Worm (Caenorhabditis elegans): ENCODE data around the gene K08F9.1.

Gene K08F9.1

ce11 chrV:15094749-15095148, 48.4 kb downstream of the K08F9.1 start, which contains the start of gene srx-78:
Gene srx-78 (plus strand): TSS chrV:15095049.
- TF ChIP-seq mbf-1 (tag; optimal IDR thresholded peaks at IDR 0.05): no peak
- TF ChIP-seq nhr-129 (tag; optimal IDR thresholded peaks at IDR 0.05): no peak
- no peak for TF ChIP-seq nhr-25 (tag; optimal IDR thresholded peaks at IDR 0.05)
- TF ChIP-seq zag-1 (tag; optimal IDR thresholded peaks at IDR 0.05): no peak
- TF ChIP-seq Y55F3AM.14 (GFP tag; optimal IDR thresholded peaks at IDR 0.05): no peak
- TF ChIP-seq nhr-21 (tag; optimal IDR thresholded peaks at IDR 0.05): no peak
- TF ChIP-seq elt-1 (tag; optimal IDR thresholded peaks at IDR 0.05): no peak
- TF ChIP-seq nhr-77 (tag; optimal IDR thresholded peaks at IDR 0.05): no peak
- TF ChIP-seq nhr-11 (tag; optimal IDR thresholded peaks at IDR 0.05): no peak
- no peak for TF ChIP-seq mdl-1 (tag; optimal IDR thresholded peaks at IDR 0.05)
- no peak for TF ChIP-seq snpc-4 (tag; optimal IDR thresholded peaks at IDR 0.05)
- no peak for TF ChIP-seq egl-27 (tag; optimal IDR thresholded peaks at IDR 0.05)
- no peak for TF ChIP-seq fos-1 (tag; optimal IDR thresholded peaks at IDR 0.05)
- no peak for TF ChIP-seq gmeb-1 (tag; optimal IDR thresholded peaks at IDR 0.05)

ce11 chrV:15092666-15093065, 50.5 kb downstream of the K08F9.1 start, which contains the start of gene txt-12:
Gene txt-12 (plus strand): TSS chrV:15092966.
- no peak for TF ChIP-seq egl-27 (tag; optimal IDR thresholded peaks at IDR 0.05)
- no peak for TF ChIP-seq F13H6.1 (tag; optimal IDR thresholded peaks at IDR 0.05)
- no peak for TF ChIP-seq ztf-11 (tag; optimal IDR thresholded peaks at IDR 0.05)
- no peak for TF ChIP-seq unc-55 (GFP tag; optimal IDR thresholded peaks at IDR 0.05)
- no peak for TF ChIP-seq ceh-82 (tag; optimal IDR thresholded peaks at IDR 0.05)
- no peak for TF ChIP-seq ZK546.5 (tag; optimal IDR thresholded peaks at IDR 0.05)
- no peak for TF ChIP-seq nhr-237 (tag; optimal IDR thresholded peaks at IDR 0.05)
- no peak for TF ChIP-seq skn-1 (tag; optimal IDR thresholded peaks at IDR 0.05)
- no peak for TF ChIP-seq snpc-4 (tag; optimal IDR thresholded peaks at IDR 0.05)
- no peak for TF ChIP-seq mdl-1 (tag; optimal IDR thresholded peaks at IDR 0.05)
- no peak for TF ChIP-seq nhr-10 (tag; optimal IDR thresholded peaks at IDR 0.05)
- no peak for TF ChIP-seq sma-9 (GFP tag; optimal IDR thresholded peaks at IDR 0.05)
- no peak for TF ChIP-seq sma-9 (tag; optimal IDR thresholded peaks at IDR 0.05)
- no peak for TF ChIP-seq alr-1 (tag; optimal IDR thresholded peaks at IDR 0.05)
- no peak for TF ChIP-seq mbf-1 (tag; optimal IDR thresholded peaks at IDR 0.05)
- TF ChIP-seq lsy-2 (tag; optimal IDR thresholded peaks at IDR 0.05): no peak
- no peak for TF ChIP-seq Y55F3AM.14 (GFP tag; optimal IDR thresholded peaks at IDR 0.05)
- no peak for TF ChIP-seq gmeb-1 (tag; optimal IDR thresholded peaks at IDR 0.05)
- TF ChIP-seq ztf-4 (tag; optimal IDR thresholded peaks at IDR 0.05): no peak

ce11 chrV:15090457-15090856, 52.7 kb downstream of the K08F9.1 start, which contains the start of gene C01G10.17:
Gene C01G10.17 (plus strand): TSS chrV:15090757.
- TF ChIP-seq nhr-12 (tag; optimal IDR thresholded peaks at IDR 0.05) (no peak), ama-1 (optimal IDR thresholded peaks at IDR 0.05) (no peak), ztf-11 (tag; optimal IDR thresholded peaks at IDR 0.05) (no peak), snpc-4 (tag; optimal IDR thresholded peaks at IDR 0.05) (no peak), nhr-6 (tag; optimal IDR thresholded peaks at IDR 0.05) (no peak), fos-1 (tag; optimal IDR thresholded peaks at IDR 0.05) (no peak), nhr-10 (tag; optimal IDR thresholded peaks at IDR 0.05) (no peak), alr-1 (tag; optimal IDR thresholded peaks at IDR 0.05) (no peak), mbf-1 (tag; optimal IDR thresholded peaks at IDR 0.05) (no peak), nhr-237 (tag; optimal IDR thresholded peaks at IDR 0.05) (no peak), peb-1 (tag; optimal IDR thresholded peaks at IDR 0.05) (no peak)

ce11 chrV:15089438-15089837, 53.7 kb downstream of the K08F9.1 start, which contains the start of the genes C01G10.5 and C01G10.4:
Gene C01G10.5 (minus strand): TSS chrV:15089538.
Gene C01G10.4 (plus strand): TSS chrV:15089740.
- no peak for TF ChIP-seq sma-9 (GFP tag; optimal IDR thresholded peaks at IDR 0.05)
- TF ChIP-seq sma-9 (tag; optimal IDR thresholded peaks at IDR 0.05): no peak
- no peak for TF ChIP-seq Y55F3AM.14 (GFP tag; optimal IDR thresholded peaks at IDR 0.05)
- no peak for TF ChIP-seq unc-62 (GFP tag; optimal IDR thresholded peaks at IDR 0.05)
- TF ChIP-seq ztf-1 (GFP tag; conservative IDR thresholded peaks at IDR 0.05): no peak
- TF ChIP-seq lin-39 (tag; optimal IDR thresholded peaks at IDR 0.05): no peak

- TF ChIP-seq ama-1 (optimal IDR thresholded peaks at IDR 0.05): no peak
- no peak for TF ChIP-seq nhr-77 (tag; optimal IDR thresholded peaks at IDR 0.05)
- TF ChIP-seq sem-4 (tag; optimal IDR thresholded peaks at IDR 0.05): no peak
- TF ChIP-seq C34F6.9 (tag; optimal IDR thresholded peaks at IDR 0.05): no peak
These were observed 54.6 kb downstream of the K08F9.1 start, which contains the start of gene C01G10.18 for ce11 chrV:15088613-15089012. Gene C01G10.18 (minus strand): TSS chrV:15088713.

Data from whole organism, L2 larva.